Worm (Caenorhabditis elegans) whole organism, L3 larva: ENCODE data around the gene K01A6.5.

Experiments used
- ceh-9 ChIP-seq: sonication (generic microtip); optimal IDR thresholded peaks from 2 replicates; lab custom pipeline; 2018; ENCODE audit warnings: missing biosample characterization, missing genetic modification characterization
- egl-27 ChIP-seq: sonication (generic microtip); optimal IDR thresholded peaks from 4 replicates; lab custom pipeline; 2017; ENCODE audit warnings: missing biosample characterization, missing genetic modification reagents, missing genetic modification characterization
- elt-1 ChIP-seq: fragments of 150-350 bp; optimal IDR thresholded peaks from 2 replicates; lab custom pipeline; 2014; ENCODE audit warnings: missing biosample characterization, missing genetic modification characterization
- elt-3 ChIP-seq, 3 experiments: fragments of 150-350 bp in 1 of 3; sonication (generic microtip) in 2 of 3; optimal IDR thresholded peaks; 2 replicates in 2 of 3; 4 replicates in 1 of 3; lab custom pipeline; 2014 to 2017; ENCODE audit warnings: missing biosample characterization in 3 of 3, missing genetic modification characterization in 3 of 3
- fkh-10 ChIP-seq: sonication (generic microtip); optimal IDR thresholded peaks from 2 replicates; lab custom pipeline; 2017; ENCODE audit warnings: missing biosample characterization, missing genetic modification reagents, missing genetic modification characterization
- lin-15B ChIP-seq: fragments of 150-350 bp; optimal IDR thresholded peaks from 2 replicates; lab custom pipeline; 2014; ENCODE audit warnings: missing biosample characterization, missing genetic modification characterization
- lsy-12 ChIP-seq: sonication (generic microtip); optimal IDR thresholded peaks from 2 replicates; lab custom pipeline; 2016; ENCODE audit warnings: mild to moderate bottlenecking, missing genetic modification characterization, missing compliant biosample characterization
- nhr-43 ChIP-seq: sonication (generic microtip); optimal IDR thresholded peaks from 2 replicates; lab custom pipeline; 2016; ENCODE audit warnings: mild to moderate bottlenecking, missing genetic modification characterization, missing compliant biosample characterization; ENCODE audit not compliant: poor library complexity, severe bottlenecking
- nhr-76 ChIP-seq: fragments of 150-350 bp; sonication (generic microtip); optimal IDR thresholded peaks from 5 replicates; lab custom pipeline; 2014; ENCODE audit warnings: missing biosample characterization, missing genetic modification characterization
- nhr-77 ChIP-seq: fragments of 150-350 bp; optimal IDR thresholded peaks from 2 replicates; lab custom pipeline; 2014; ENCODE audit warnings: missing biosample characterization, missing genetic modification characterization
- pha-4 ChIP-seq: fragments of 150-350 bp; optimal IDR thresholded peaks from 2 replicates; lab custom pipeline; 2014; ENCODE audit warnings: missing biosample characterization, missing genetic modification reagents, missing genetic modification characterization
- skn-1 ChIP-seq: fragments of 150-350 bp; optimal IDR thresholded peaks from 2 replicates; lab custom pipeline; 2014; ENCODE audit warnings: missing biosample characterization, missing genetic modification characterization
- ztf-11 ChIP-seq: fragments of 150-350 bp; optimal IDR thresholded peaks from 2 replicates; lab custom pipeline; 2014; ENCODE audit warnings: missing biosample characterization, missing genetic modification characterization

DNA sequence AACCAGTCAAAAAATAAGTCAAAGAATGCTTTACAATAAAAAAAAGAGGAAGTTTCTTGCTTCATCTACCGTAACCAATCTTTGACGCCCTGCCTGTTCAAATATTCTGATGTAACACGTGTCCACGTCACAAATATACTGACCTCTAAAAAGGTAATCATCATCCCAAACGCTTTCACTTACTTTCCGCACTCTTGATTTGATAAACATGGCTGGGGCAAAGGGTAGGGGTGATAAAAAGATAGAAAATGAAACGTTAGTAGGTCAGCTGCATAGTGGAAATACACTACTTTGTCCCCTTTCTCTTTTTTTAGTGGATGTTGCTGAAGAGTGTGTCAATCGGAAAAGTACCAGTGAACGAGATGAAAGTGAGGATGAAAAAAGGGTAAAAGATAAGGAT is 42.4 kb upstream of the K01A6.5 start:
- TF ChIP-seq nhr-76 (tag; lab: Kevin White, UChicago) (no peak), nhr-77 (no peak), pha-4 (tag; lab: Kevin White, UChicago) (no peak), elt-3 (tag; optimal IDR thresholded peaks at IDR 0.05; lab: Kevin White, UChicago) (peak in 1 of 3 experiments; percentile 75), lin-15B (tag; lab: Kevin White, UChicago) (no peak), skn-1 (tag; lab: Kevin White, UChicago) (no peak), fkh-10 (GFP tag; lab: Kevin White, UChicago) (no peak), lsy-12 (no peak), egl-27 (tag; lab: Kevin White, UChicago) (no peak), elt-1 (no peak), ceh-9 (tag; lab: Kevin White, UChicago) (no peak), ztf-11 (tag; lab: Kevin White, UChicago) (no peak), nhr-43 (tag; lab: Kevin White, UChicago) (peak; percentile 50)
